Worm (Caenorhabditis elegans): ENCODE data around the gene F18A11.3.

DNA sequence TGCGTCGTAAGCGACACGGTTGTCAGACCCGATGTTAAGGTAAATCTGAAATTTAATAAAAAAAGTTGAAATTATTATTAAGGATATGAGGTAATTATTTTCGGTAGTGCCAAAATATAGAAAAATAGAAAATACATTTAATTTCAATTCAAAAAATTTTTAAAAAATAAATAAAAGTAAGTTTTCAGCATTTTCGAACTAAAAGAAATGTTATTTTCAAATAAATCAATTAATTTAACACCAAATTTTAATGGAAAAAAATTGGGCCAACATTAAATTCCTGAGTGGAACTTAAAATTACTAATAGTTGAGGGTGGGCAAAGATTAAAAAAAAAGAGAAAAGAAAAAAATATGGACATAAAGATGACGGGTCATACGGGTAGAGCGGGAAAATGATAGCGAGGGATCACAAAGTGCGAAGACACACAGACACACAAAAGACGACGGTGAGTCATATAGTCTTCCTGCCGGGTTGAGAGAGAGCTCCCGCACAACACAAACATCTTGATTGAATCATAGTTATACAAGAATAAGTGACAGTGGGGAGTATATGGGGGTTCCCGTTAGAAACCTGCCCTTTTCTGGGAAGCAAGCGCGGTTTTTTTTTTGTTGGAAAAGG lies 10.7 kb downstream of the F18A11.3 start, which contains the start of gene max-2:
- TF ChIP-seq ztf-23 (GFP tag; IDR thresholded peaks at IDR 0.05) (no peak), ztf-29 (GFP tag; IDR thresholded peaks at IDR 0.05) (no peak), klf-2 (GFP tag; conservative IDR thresholded peaks at IDR 0.05) (no peak), flt-1 (GFP tag; IDR thresholded peaks at IDR 0.05) (no peak), med-1 (GFP tag; optimal IDR thresholded peaks at IDR 0.05; ENCODE audit: insufficient read depth) (no peak), ref-1 (GFP tag; conservative IDR thresholded peaks at IDR 0.05) (no peak)

All from whole organism, midembryonic.